Fruit fly (Drosophila melanogaster) whole organism, prepupa: ENCODE data around the gene Gk1.

ENCODE experiments used
- CG10631 ChIP-seq: fragments of 200-800 bp; sonication (Bioruptor generic); optimal IDR thresholded peaks from 2 replicates; lab custom pipeline; 2016; ENCODE audit warnings: missing biosample characterization, missing genetic modification characterization
- CG32006 ChIP-seq: fragments of 200-800 bp; sonication (Bioruptor generic); optimal IDR thresholded peaks from 3 replicates; lab custom pipeline; 2017; ENCODE audit warnings: missing biosample characterization, mild to moderate bottlenecking, missing genetic modification characterization
- CG6808 ChIP-seq: fragments of 200-800 bp; sonication (Bioruptor generic); optimal IDR thresholded peaks from 3 replicates; lab custom pipeline; 2017; ENCODE audit warnings: missing biosample characterization, missing genetic modification characterization, mild to moderate bottlenecking, moderate library complexity, missing genetic modification reagents
- CG6854 ChIP-seq: fragments of 200-800 bp; sonication (Bioruptor generic); optimal IDR thresholded peaks from 2 replicates; lab custom pipeline; 2017; ENCODE audit warnings: missing biosample characterization, mild to moderate bottlenecking, missing genetic modification characterization
- ss ChIP-seq, 2 experiments: fragments of 200-800 bp; sonication (Bioruptor generic); optimal IDR thresholded peaks; 2 replicates in 1 of 2; 3 replicates in 1 of 2; lab custom pipeline; 2017 to 2018; ENCODE audit warnings: mild to moderate bottlenecking in 2 of 2, missing biosample characterization in 2 of 2, missing genetic modification characterization in 2 of 2, moderate library complexity in 1 of 2

- TF ChIP-seq CG6808 (no peak), CG32006 (GFP tag; lab: Kevin White, UChicago) (no peak), ss (GFP tag; optimal IDR thresholded peaks at IDR 0.05; lab: Kevin White, UChicago) (no peak), CG10631 (no peak), CG6854 (GFP tag; lab: Kevin White, UChicago) (no peak)
Observed at dm6 chr3L:166789-167132, 38.9 kb downstream of the Gk1 start.
